Worm (Caenorhabditis elegans) whole organism, mixed stage, embryonic: ENCODE data around the gene unc-70.

Experiments used
- nhr-28 ChIP-seq: fragments of 150-350 bp; optimal IDR thresholded peaks from 2 replicates; lab custom pipeline; 2014; ENCODE audit warnings: missing biosample characterization, missing genetic modification characterization
- ztf-11 ChIP-seq: fragments of 150-350 bp; optimal IDR thresholded peaks from 2 replicates; lab custom pipeline; 2014; ENCODE audit warnings: missing biosample characterization, missing genetic modification characterization

- TF ChIP-seq nhr-28 (tag; lab: Kevin White, UChicago) = no peak
- no peak for TF ChIP-seq ztf-11 (tag; lab: Kevin White, UChicago)
Measured at ce11 chrV:6876763-6877515, 4.2 kb upstream of the unc-70 start.
